Fruit fly (Drosophila melanogaster): Measurements from ENCODE around the gene Hf.

The Hf gene

DNA sequence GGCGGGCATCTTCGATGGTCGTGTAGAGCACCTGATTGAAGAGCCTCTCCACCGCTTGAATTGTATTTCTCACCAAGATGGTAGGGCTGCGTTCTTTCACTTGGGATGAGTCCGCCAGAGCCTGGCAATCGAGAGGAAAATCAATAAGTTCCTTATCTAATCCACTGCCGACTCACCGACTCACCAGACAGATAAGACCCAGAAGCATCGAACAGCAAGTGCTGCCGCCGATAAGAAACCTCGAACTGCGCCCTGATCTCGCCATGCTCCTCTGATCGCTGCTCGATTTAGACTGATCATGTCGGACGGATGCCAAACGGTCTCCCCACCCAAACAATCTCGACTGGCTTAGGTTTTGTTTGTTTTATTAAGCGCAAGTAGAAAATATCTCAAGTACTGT lies at the start of gene Hf:
Hf (minus strand) TSS at position 296 of the 400 bp plus-strand sequence.
- TF ChIP-seq kay (GFP tag; ENCODE audit: borderline replicate concordance) (no peak), cic (GFP tag; optimal IDR thresholded peaks at IDR 0.05) (peak; percentile 1)

dm6 chr2L:20017055-20017454 lies 49.6 kb upstream of the Hf start, which contains the start of gene CG43861:
CG43861 (minus strand) TSS chr2L:20017282.
- TF ChIP-seq CG33017 (tag; optimal IDR thresholded peaks at IDR 0.05) (no peak), cic (GFP tag; optimal IDR thresholded peaks at IDR 0.05) (no peak), pad (GFP tag; optimal IDR thresholded peaks at IDR 0.05) (no peak), Hr96 (GFP tag; optimal IDR thresholded peaks at IDR 0.05) (no peak), kay (GFP tag; ENCODE audit: borderline replicate concordance) (peak; percentile 32), CG14711 (tag; optimal IDR thresholded peaks at IDR 0.05) (no peak)

dm6 chr2L:20016448-20016847 lies 49.0 kb upstream of the Hf start:
- TF ChIP-seq pad (GFP tag; optimal IDR thresholded peaks at IDR 0.05) (no peak), CG5204 (GFP tag; optimal IDR thresholded peaks at IDR 0.05) (no peak), CG14711 (tag; optimal IDR thresholded peaks at IDR 0.05) (no peak)

DNA sequence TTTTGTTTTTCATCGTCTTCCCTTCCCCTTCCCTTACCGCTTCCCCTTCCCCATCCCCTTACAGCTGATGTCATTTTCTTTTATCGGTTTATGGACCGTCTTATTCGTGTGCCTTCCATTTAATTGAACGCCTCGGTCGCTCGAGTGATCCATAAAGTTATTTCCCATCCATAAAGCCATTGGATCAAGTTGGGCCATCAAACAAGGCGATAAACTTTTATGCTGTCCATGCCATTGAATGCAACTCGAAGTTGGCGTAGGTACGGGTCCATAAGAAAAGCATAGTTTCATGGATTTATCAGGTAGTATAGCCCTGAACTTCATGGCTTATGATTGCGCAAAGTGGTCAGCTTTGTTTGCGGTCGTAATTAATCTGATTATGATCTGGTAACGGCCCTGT lies 37.6 kb upstream of the Hf start:
- TF ChIP-seq cic (GFP tag; optimal IDR thresholded peaks at IDR 0.05) (no peak), CG14711 (tag; optimal IDR thresholded peaks at IDR 0.05) (no peak), toe (GFP tag; optimal IDR thresholded peaks at IDR 0.05) (no peak), CG12768 (GFP tag; optimal IDR thresholded peaks at IDR 0.05) (no peak), kay (GFP tag; ENCODE audit: borderline replicate concordance) (no peak)

- TF ChIP-seq Clk (GFP tag; optimal IDR thresholded peaks at IDR 0.05) = no peak
- TF ChIP-seq cic (GFP tag; optimal IDR thresholded peaks at IDR 0.05) = no peak
- TF ChIP-seq CG14711 (tag; optimal IDR thresholded peaks at IDR 0.05) = no peak
- no peak for TF ChIP-seq CG33017 (tag; optimal IDR thresholded peaks at IDR 0.05)
- TF ChIP-seq ovo (GFP tag; optimal IDR thresholded peaks at IDR 0.05) = no peak
- no peak for TF ChIP-seq CG12768 (GFP tag; optimal IDR thresholded peaks at IDR 0.05)
- no peak for TF ChIP-seq CG11617 (GFP tag; optimal IDR thresholded peaks at IDR 0.05)
- TF ChIP-seq kay (GFP tag; ENCODE audit: borderline replicate concordance) = no peak
- TF ChIP-seq toe (GFP tag; optimal IDR thresholded peaks at IDR 0.05) = no peak
- TF ChIP-seq CG1620 (GFP tag; optimal IDR thresholded peaks at IDR 0.05) = no peak
- no peak for TF ChIP-seq CG5204 (GFP tag; optimal IDR thresholded peaks at IDR 0.05)
- no peak for TF ChIP-seq CG7101 (tag; optimal IDR thresholded peaks at IDR 0.05)
- no peak for TF ChIP-seq Crg-1 (GFP tag; optimal IDR thresholded peaks at IDR 0.05)
- TF ChIP-seq tj (GFP tag; optimal IDR thresholded peaks at IDR 0.05) = no peak
- TF ChIP-seq cnc (optimal IDR thresholded peaks at IDR 0.05) = no peak
- no peak for TF ChIP-seq Hr96 (GFP tag; optimal IDR thresholded peaks at IDR 0.05)
- no peak for TF ChIP-seq CG7045 (GFP tag; optimal IDR thresholded peaks at IDR 0.05)
Observed at dm6 chr2L:20004341-20004740, 36.9 kb upstream of the Hf start.

DNA sequence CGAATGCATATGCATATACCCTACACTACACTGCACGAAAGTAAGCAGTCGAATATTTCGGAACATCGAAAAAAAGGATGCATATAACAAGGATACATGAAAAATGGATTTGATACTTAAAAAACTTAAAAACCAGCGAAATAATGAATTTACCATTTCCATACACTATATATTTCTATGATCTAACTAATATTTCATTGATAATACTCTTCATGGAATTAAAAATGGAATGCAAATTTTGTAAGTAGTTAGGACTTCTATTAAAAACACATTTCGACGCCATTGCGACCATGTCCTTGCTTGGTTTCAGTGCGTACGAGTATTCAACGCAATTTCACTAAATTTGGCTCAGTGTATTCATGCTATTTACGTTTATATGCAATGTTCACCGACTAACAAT lies 34.6 kb upstream of the Hf start:
- TF ChIP-seq CG11617 (GFP tag; optimal IDR thresholded peaks at IDR 0.05) (no peak), cnc (optimal IDR thresholded peaks at IDR 0.05) (no peak), CG7045 (GFP tag; optimal IDR thresholded peaks at IDR 0.05) (no peak), CG12768 (GFP tag; optimal IDR thresholded peaks at IDR 0.05) (no peak), bab1 (GFP tag; optimal IDR thresholded peaks at IDR 0.05) (no peak), pad (GFP tag; optimal IDR thresholded peaks at IDR 0.05) (no peak), kay (GFP tag; ENCODE audit: borderline replicate concordance) (no peak), CG1620 (GFP tag; optimal IDR thresholded peaks at IDR 0.05) (no peak), CG14711 (tag; optimal IDR thresholded peaks at IDR 0.05) (no peak), tj (GFP tag; optimal IDR thresholded peaks at IDR 0.05) (no peak), ovo (GFP tag; optimal IDR thresholded peaks at IDR 0.05) (no peak), Hr96 (GFP tag; optimal IDR thresholded peaks at IDR 0.05) (no peak), Crg-1 (GFP tag; optimal IDR thresholded peaks at IDR 0.05) (no peak), Clk (GFP tag; optimal IDR thresholded peaks at IDR 0.05) (no peak), cic (GFP tag; optimal IDR thresholded peaks at IDR 0.05) (no peak), toe (GFP tag; optimal IDR thresholded peaks at IDR 0.05) (no peak), CG33017 (tag; optimal IDR thresholded peaks at IDR 0.05) (no peak), CG7101 (tag; optimal IDR thresholded peaks at IDR 0.05) (no peak), Mnt (GFP tag; optimal IDR thresholded peaks at IDR 0.05) (no peak)

- TF ChIP-seq ovo (GFP tag; optimal IDR thresholded peaks at IDR 0.05) (no peak), kay (GFP tag; ENCODE audit: borderline replicate concordance) (no peak), tj (GFP tag; optimal IDR thresholded peaks at IDR 0.05) (no peak), cic (GFP tag; optimal IDR thresholded peaks at IDR 0.05) (no peak), bab1 (GFP tag; optimal IDR thresholded peaks at IDR 0.05) (no peak), CG11617 (GFP tag; optimal IDR thresholded peaks at IDR 0.05) (no peak), Mnt (GFP tag; optimal IDR thresholded peaks at IDR 0.05) (no peak)
Observed at dm6 chr2L:19998139-19998538, 30.7 kb upstream of the Hf start.

DNA sequence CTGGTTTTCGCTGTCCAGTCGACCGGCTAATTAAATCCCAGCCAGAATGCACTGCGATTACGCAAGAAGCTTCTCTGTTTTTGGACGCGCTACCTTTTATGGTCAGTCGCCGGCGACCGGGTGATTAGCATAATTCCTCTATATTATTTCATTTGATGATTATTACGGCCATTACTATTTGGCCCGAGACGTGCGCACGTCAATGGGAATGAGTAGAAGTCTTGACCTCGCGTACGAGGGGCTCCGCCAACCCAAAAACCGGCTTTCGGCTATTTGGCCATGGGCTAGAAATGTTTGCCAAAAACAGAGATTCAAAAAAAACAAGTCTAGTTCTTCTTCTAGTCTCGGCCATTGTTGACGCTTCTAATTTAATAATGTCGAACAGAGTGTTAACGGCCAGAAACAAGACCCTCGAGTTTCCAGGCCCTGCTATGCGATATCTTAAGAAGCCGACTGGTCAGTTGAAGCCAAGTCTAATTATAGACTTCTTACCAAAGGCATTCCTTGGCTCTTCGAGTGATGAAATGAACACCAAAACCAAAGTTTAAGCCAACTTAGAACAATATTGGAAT lies 25.0 kb upstream of the Hf start:
- TF ChIP-seq CG1620 (GFP tag; optimal IDR thresholded peaks at IDR 0.05) (no peak), CG5204 (GFP tag; optimal IDR thresholded peaks at IDR 0.05) (no peak)
